Fruit fly (Drosophila melanogaster) whole organism, wandering third instar larva: Measurements from ENCODE around the gene JhI-21.

Experiments used
- GATAd ChIP-seq: sonication (Bioruptor generic); optimal IDR thresholded peaks from 2 replicates; lab custom pipeline; 2016; ENCODE audit warnings: missing biosample characterization, missing genetic modification characterization
- Hr83 ChIP-seq: fragments of 200-300 bp; sonication (Bioruptor generic); optimal IDR thresholded peaks from 2 replicates; lab custom pipeline; 2016; ENCODE audit warnings: missing biosample characterization, mild to moderate bottlenecking, missing genetic modification characterization, moderate library complexity; ENCODE audit not compliant: poor library complexity, severe bottlenecking
- lola ChIP-seq: fragments of >200 bp; optimal IDR thresholded peaks from 2 replicates; lab custom pipeline; 2017; ENCODE audit warnings: missing biosample characterization, missing genetic modification characterization
- woc ChIP-seq: sonication (Bioruptor generic); optimal IDR thresholded peaks from 2 replicates; lab custom pipeline; 2016; ENCODE audit warnings: missing biosample characterization, mild to moderate bottlenecking, missing genetic modification characterization

- TF ChIP-seq GATAd (no peak), woc (GFP tag; lab: Kevin White, UChicago) (no peak), Hr83 (GFP tag; lab: Kevin White, UChicago) (no peak), lola (no peak)
Observed at dm6 chr2L:12081118-12081665, 25.4 kb upstream of the JhI-21 start.
